Worm (Caenorhabditis elegans) whole organism, young adult: ENCODE measurements around the gene egas-1.

Experiments
- F23B12.7 ChIP-seq: sonication (generic microtip); optimal IDR thresholded peaks from 2 replicates; lab custom pipeline; 2017; ENCODE audit warnings: missing genetic modification characterization, mild to moderate bottlenecking, missing compliant biosample characterization, antibody characterized with exemption, moderate library complexity; ENCODE audit not compliant: insufficient read depth
- F33H1.4 ChIP-seq: fragments of 200-800 bp; sonication (Bioruptor generic); IDR thresholded peaks from 2 replicates; pipeline ENCODE4 v1.3.6; 2022; ENCODE audit warnings: missing genetic modification reagents, missing genetic modification characterization, missing compliant biosample characterization
- F39B2.1 ChIP-seq: fragments of 200-800 bp; sonication (Bioruptor generic); IDR thresholded peaks from 2 replicates; pipeline ENCODE4 v1.3.6; 2022; ENCODE audit warnings: missing genetic modification reagents, missing genetic modification characterization, missing compliant biosample characterization
- F52B5.7 ChIP-seq: sonication (generic microtip); optimal IDR thresholded peaks from 2 replicates; lab custom pipeline; 2016; ENCODE audit warnings: mild to moderate bottlenecking, missing genetic modification characterization, missing compliant biosample characterization
- F55B11.4 ChIP-seq: sonication (generic microtip); optimal IDR thresholded peaks from 2 replicates; lab custom pipeline; 2016; ENCODE audit warnings: missing compliant biosample characterization, missing genetic modification characterization, borderline replicate concordance; ENCODE audit not compliant: insufficient read depth
- F57A8.1 ChIP-seq: fragments of 200-800 bp; sonication (Bioruptor generic); optimal IDR thresholded peaks from 2 replicates; lab custom pipeline; 2018; ENCODE audit warnings: mild to moderate bottlenecking, missing genetic modification characterization, moderate library complexity, missing compliant biosample characterization
- F57C9.4 ChIP-seq: sonication (generic microtip); optimal IDR thresholded peaks from 2 replicates; lab custom pipeline; 2017; ENCODE audit warnings: mild to moderate bottlenecking, missing genetic modification characterization, missing compliant biosample characterization
- T26A5.8 ChIP-seq: sonication (generic microtip); optimal IDR thresholded peaks from 2 replicates; lab custom pipeline; 2016; ENCODE audit warnings: missing genetic modification characterization, missing compliant biosample characterization
- Y95B8A.8 ChIP-seq: fragments of 200-800 bp; sonication (Bioruptor generic); IDR thresholded peaks from 2 replicates; pipeline ENCODE4 v1.3.6; 2022; ENCODE audit warnings: missing genetic modification reagents, missing genetic modification characterization, missing compliant biosample characterization
- ZK185.1 ChIP-seq: sonication (generic microtip); optimal IDR thresholded peaks from 2 replicates; lab custom pipeline; 2016; ENCODE audit warnings: mild to moderate bottlenecking, missing genetic modification characterization, missing compliant biosample characterization; ENCODE audit not compliant: poor library complexity, severe bottlenecking
- ama-1 ChIP-seq, 3 experiments: fragments of 150-350 bp in 1 of 3; sonication (generic microtip) in 2 of 3; optimal IDR thresholded peaks; 2 replicates each; lab custom pipeline; 2014 to 2018; ENCODE audit warnings: missing biosample characterization in 2 of 3, missing genetic modification characterization in 2 of 3, missing genetic modification reagents in 2 of 3
- athp-1 ChIP-seq: sonication (generic microtip); optimal IDR thresholded peaks from 2 replicates; lab custom pipeline; 2017; ENCODE audit warnings: mild to moderate bottlenecking, missing genetic modification characterization, missing compliant biosample characterization
- attf-5 ChIP-seq: fragments of 200-800 bp; sonication (Bioruptor generic); optimal IDR thresholded peaks from 2 replicates; lab custom pipeline; 2018; ENCODE audit warnings: mild to moderate bottlenecking, missing genetic modification characterization, missing compliant biosample characterization
- attf-6 ChIP-seq: fragments of 200-800 bp; sonication (Bioruptor generic); IDR thresholded peaks from 2 replicates; pipeline ENCODE4 v1.3.6; 2022; ENCODE audit warnings: missing genetic modification reagents, missing genetic modification characterization, missing compliant biosample characterization
- bed-1 ChIP-seq: fragments of 200-800 bp; sonication (Bioruptor generic); IDR thresholded peaks from 2 replicates; pipeline ENCODE4 v1.3.6; 2022; ENCODE audit warnings: missing genetic modification reagents, missing genetic modification characterization, missing compliant biosample characterization
- cebp-1 ChIP-seq, 2 experiments: fragments of 200-800 bp in 1 of 2; sonication (Bioruptor generic) in 1 of 2; sonication (generic microtip) in 1 of 2; IDR thresholded peaks in 1 of 2; optimal IDR thresholded peaks in 1 of 2; 2 replicates each; pipeline versions ENCODE4 v1.3.6 to Lab custom; 2017 to 2022; ENCODE audit warnings: missing compliant biosample characterization in 2 of 2, missing genetic modification characterization in 2 of 2, mild to moderate bottlenecking in 1 of 2, missing genetic modification reagents in 1 of 2, moderate library complexity in 1 of 2
- ceh-79 ChIP-seq: sonication (generic microtip); optimal IDR thresholded peaks from 2 replicates; lab custom pipeline; 2017; ENCODE audit warnings: mild to moderate bottlenecking, missing genetic modification characterization, missing compliant biosample characterization
- ceh-91 ChIP-seq: fragments of 200-800 bp; sonication (Bioruptor generic); IDR thresholded peaks from 2 replicates; pipeline ENCODE4 v1.3.6; 2022; ENCODE audit warnings: missing genetic modification reagents, missing genetic modification characterization, missing compliant biosample characterization
- chd-7 ChIP-seq: sonication (generic microtip); optimal IDR thresholded peaks from 2 replicates; lab custom pipeline; 2016; ENCODE audit warnings: mild to moderate bottlenecking, missing genetic modification characterization, moderate library complexity, missing compliant biosample characterization
- die-1 ChIP-seq: sonication (generic microtip); optimal IDR thresholded peaks from 2 replicates; lab custom pipeline; 2016; ENCODE audit warnings: missing genotype, mild to moderate bottlenecking, missing genetic modification characterization, missing compliant biosample characterization
- ekl-4 ChIP-seq: fragments of 200-800 bp; sonication (Bioruptor generic); IDR thresholded peaks from 2 replicates; pipeline ENCODE4 v1.3.6; 2022; ENCODE audit warnings: missing genetic modification reagents, missing genetic modification characterization, missing compliant biosample characterization
- lag-1 ChIP-seq: fragments of 200-800 bp; sonication (Bioruptor generic); IDR thresholded peaks from 2 replicates; pipeline ENCODE4 v1.3.6; 2022; ENCODE audit warnings: missing genetic modification reagents, missing genetic modification characterization, missing compliant biosample characterization
- let-526 ChIP-seq: fragments of 200-800 bp; sonication (Bioruptor generic); IDR thresholded peaks from 2 replicates; pipeline ENCODE4 v1.3.6; 2022; ENCODE audit warnings: missing genetic modification reagents, missing genetic modification characterization, missing compliant biosample characterization
- lin-26 ChIP-seq: fragments of 200-800 bp; sonication (Bioruptor generic); IDR thresholded peaks from 2 replicates; pipeline ENCODE4 v1.3.6; 2022; ENCODE audit warnings: missing genetic modification reagents, missing genetic modification characterization, missing compliant biosample characterization
- lin-40 ChIP-seq: sonication (generic microtip); optimal IDR thresholded peaks from 2 replicates; lab custom pipeline; 2016; ENCODE audit warnings: missing genetic modification characterization, mild to moderate bottlenecking, missing compliant biosample characterization, missing genotype, missing genetic modification reagents
- lsy-27 ChIP-seq: sonication (generic microtip); optimal IDR thresholded peaks from 2 replicates; lab custom pipeline; 2017; ENCODE audit warnings: missing genetic modification characterization, mild to moderate bottlenecking, missing compliant biosample characterization, antibody characterized with exemption, missing genotype, borderline replicate concordance; ENCODE audit not compliant: insufficient read depth
- madf-3 ChIP-seq: fragments of 200-800 bp; sonication (Bioruptor generic); IDR thresholded peaks from 2 replicates; pipeline ENCODE4 v1.3.6; 2022; ENCODE audit warnings: missing genetic modification reagents, missing genetic modification characterization, missing compliant biosample characterization
- madf-8 ChIP-seq: fragments of 200-800 bp; sonication (Bioruptor generic); conservative IDR thresholded peaks from 2 replicates; pipeline ENCODE4 v1.3.6; 2022; ENCODE audit warnings: missing genetic modification reagents, missing genetic modification characterization, missing compliant biosample characterization
- nfya-2 ChIP-seq: fragments of 200-800 bp; sonication (Bioruptor generic); IDR thresholded peaks from 2 replicates; pipeline ENCODE4 v1.3.6; 2022; ENCODE audit warnings: missing genetic modification reagents, missing genetic modification characterization, missing compliant biosample characterization
- nfyb-1 ChIP-seq: fragments of 200-800 bp; sonication (Bioruptor generic); IDR thresholded peaks from 2 replicates; pipeline ENCODE4 v1.3.6; 2022; ENCODE audit warnings: missing genetic modification reagents, missing genetic modification characterization, missing compliant biosample characterization
- nhr-27 ChIP-seq: fragments of 200-800 bp; sonication (Bioruptor generic); optimal IDR thresholded peaks from 2 replicates; lab custom pipeline; 2018; ENCODE audit warnings: mild to moderate bottlenecking, missing genetic modification characterization, moderate library complexity, missing compliant biosample characterization
- rec-8 ChIP-seq, 2 experiments: sonication (generic microtip); optimal IDR thresholded peaks; 2 replicates each; lab custom pipeline; 2016; ENCODE audit warnings: mild to moderate bottlenecking in 2 of 2, missing genetic modification characterization in 2 of 2, missing genetic modification reagents in 2 of 2, missing genotype in 2 of 2, missing biosample characterization in 1 of 2, missing compliant biosample characterization in 1 of 2, moderate library complexity in 1 of 2
- repo-1 ChIP-seq: sonication (generic microtip); optimal IDR thresholded peaks from 2 replicates; lab custom pipeline; 2017; ENCODE audit warnings: mild to moderate bottlenecking, missing genetic modification characterization, missing compliant biosample characterization
- sdz-38 ChIP-seq: sonication (generic microtip); optimal IDR thresholded peaks from 2 replicates; lab custom pipeline; 2016; ENCODE audit warnings: missing genotype, missing genetic modification characterization, missing compliant biosample characterization
- snpc-1.1 ChIP-seq: sonication (generic microtip); optimal IDR thresholded peaks from 2 replicates; lab custom pipeline; 2017; ENCODE audit warnings: missing genetic modification characterization, mild to moderate bottlenecking, missing compliant biosample characterization, antibody characterized with exemption, moderate library complexity, missing genotype, missing genetic modification reagents; ENCODE audit not compliant: insufficient read depth
- snpc-3.4 ChIP-seq: sonication (generic microtip); optimal IDR thresholded peaks from 2 replicates; lab custom pipeline; 2017; ENCODE audit warnings: missing genetic modification characterization, mild to moderate bottlenecking, missing compliant biosample characterization, antibody characterized with exemption, moderate library complexity, missing genotype, missing genetic modification reagents
- somi-1 ChIP-seq: fragments of 200-800 bp; sonication (Bioruptor generic); optimal IDR thresholded peaks from 2 replicates; lab custom pipeline; 2018; ENCODE audit warnings: mild to moderate bottlenecking, missing genetic modification characterization, missing compliant biosample characterization
- sptf-2 ChIP-seq: fragments of 200-800 bp; sonication (Bioruptor generic); optimal IDR thresholded peaks from 2 replicates; lab custom pipeline; 2018; ENCODE audit warnings: mild to moderate bottlenecking, missing genetic modification characterization, missing compliant biosample characterization
- unc-130 ChIP-seq: sonication (generic microtip); optimal IDR thresholded peaks from 2 replicates; lab custom pipeline; 2016; ENCODE audit warnings: missing genetic modification reagents, missing genetic modification characterization, missing compliant biosample characterization
- ztf-18 ChIP-seq: sonication (generic microtip); optimal IDR thresholded peaks from 2 replicates; lab custom pipeline; 2016; ENCODE audit warnings: missing genotype, mild to moderate bottlenecking, missing genetic modification characterization, missing compliant biosample characterization
- ztf-22 ChIP-seq: fragments of 200-800 bp; sonication (Bioruptor generic); optimal IDR thresholded peaks from 2 replicates; lab custom pipeline; 2018; ENCODE audit warnings: mild to moderate bottlenecking, missing genetic modification characterization, moderate library complexity, missing compliant biosample characterization
- ztf-26 ChIP-seq: sonication (generic microtip); optimal IDR thresholded peaks from 2 replicates; lab custom pipeline; 2017; ENCODE audit warnings: missing genetic modification characterization, missing compliant biosample characterization

Gene egas-1

DNA sequence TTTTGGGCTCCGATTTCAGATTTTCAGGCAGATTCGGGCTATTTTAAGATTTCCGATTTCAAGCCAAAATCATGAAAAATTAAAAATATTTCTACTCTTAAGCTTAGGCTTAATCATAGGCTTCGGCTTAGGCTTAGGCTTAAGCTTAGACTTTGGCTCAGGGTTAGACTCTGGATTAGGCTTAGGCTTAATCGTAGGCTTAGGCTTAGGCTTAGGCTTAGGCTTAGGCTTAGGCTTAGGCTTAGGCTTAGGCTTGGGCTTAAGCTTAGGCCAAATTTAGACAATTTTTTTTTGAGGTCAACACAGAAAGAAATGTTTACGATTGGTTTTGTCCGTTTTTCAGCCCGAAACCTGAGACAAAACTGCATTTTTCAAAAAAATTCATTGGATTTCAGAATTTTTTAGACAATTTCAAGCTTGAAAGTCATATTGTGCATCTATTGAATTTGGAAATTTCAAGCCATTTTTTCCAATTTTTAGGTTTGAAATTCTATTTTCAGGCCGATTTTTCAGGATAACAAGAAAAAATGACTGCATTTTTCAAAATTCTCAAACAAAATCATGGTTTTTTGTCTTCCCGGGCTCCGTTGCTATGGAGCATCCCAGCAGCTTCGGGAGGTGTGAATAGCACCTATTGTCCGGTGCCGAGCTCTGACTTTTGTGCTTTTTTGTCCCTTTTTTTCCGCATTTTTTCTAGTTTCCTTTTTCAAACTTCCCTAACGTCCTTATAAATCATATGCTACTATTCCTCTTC, at the start of gene egas-1:
Gene egas-1 (plus strand): TSS at position 704 of the 754 bp plus-strand sequence.
- TF ChIP-seq ztf-26 (tag; lab: Kevin White, UChicago) (peak; percentile 61), somi-1 (GFP tag; lab: Kevin White, UChicago) (no peak), bed-1 (GFP tag; lab: Robert Waterston, UW) (peak; percentile 95), attf-5 (GFP tag; lab: Kevin White, UChicago) (no peak), lin-40 (tag; lab: Kevin White, UChicago) (peak; percentile 42), F39B2.1 (GFP tag; lab: Robert Waterston, UW) (0 out of 2 replicates have a peak, but pooled peaks have one; percentile 16), nhr-27 (tag; lab: Kevin White, UChicago) (peak; percentile 59), ama-1 (optimal IDR thresholded peaks at IDR 0.05; lab: Kevin White, UChicago) (peak; percentile 67), ama-1 (GFP tag; optimal IDR thresholded peaks at IDR 0.05; lab: Kevin White, UChicago) (peak in 1 of 2 experiments; percentile 13), ceh-91 (GFP tag; lab: Robert Waterston, UW) (no peak), Y95B8A.8 (no peak), repo-1 (peak; percentile 36), ztf-22 (GFP tag; lab: Kevin White, UChicago) (no peak), snpc-3.4 (tag; lab: Kevin White, UChicago) (no peak), attf-6 (no peak), ekl-4 (GFP tag; lab: Robert Waterston, UW) (no peak), nfya-2 (GFP tag; lab: Robert Waterston, UW) (no peak), lin-26 (GFP tag; lab: Robert Waterston, UW) (peak; percentile 88), sdz-38 (no peak), lsy-27 (tag; lab: Kevin White, UChicago) (no peak)

DNA sequence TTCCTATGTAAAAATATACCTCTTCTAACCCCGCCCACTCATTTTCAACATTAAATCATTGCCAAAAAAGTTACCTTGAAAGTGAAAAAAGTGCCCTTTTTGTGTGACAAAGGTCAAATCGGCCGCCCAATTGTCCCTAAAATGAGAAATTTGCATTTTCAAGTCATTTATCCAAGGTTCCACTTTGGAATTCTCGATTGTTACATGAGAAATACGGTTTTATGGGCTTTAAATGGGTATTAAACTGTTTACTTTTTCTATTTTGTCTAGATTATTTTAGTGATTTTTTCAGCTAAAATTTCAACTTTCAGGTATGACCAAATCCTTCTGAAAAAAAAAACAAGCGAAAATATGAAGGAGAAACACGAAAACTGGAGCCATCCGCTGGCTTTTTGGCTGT, 47.7 kb upstream of the egas-1 start, which contains the start of gene grdn-1:
Gene grdn-1 (plus strand): TSS at position 301 of the 400 bp plus-strand sequence.
- TF ChIP-seq T26A5.8 (no peak), athp-1 (tag; lab: Kevin White, UChicago) (no peak), die-1 (tag; lab: Kevin White, UChicago) (no peak), nhr-27 (tag; lab: Kevin White, UChicago) (no peak), madf-8 (GFP tag; lab: Robert Waterston, UW) (no peak), F33H1.4 (no peak), rec-8 (tag; optimal IDR thresholded peaks at IDR 0.05; lab: Kevin White, UChicago) (no peak), F55B11.4 (tag; lab: Kevin White, UChicago) (no peak), unc-130 (GFP tag; lab: Kevin White, UChicago) (no peak), ztf-18 (tag; lab: Kevin White, UChicago) (no peak), madf-3 (GFP tag; lab: Robert Waterston, UW) (no peak), lin-40 (tag; lab: Kevin White, UChicago) (no peak), F52B5.7 (tag; lab: Kevin White, UChicago) (no peak), ZK185.1 (tag; lab: Kevin White, UChicago) (no peak), ceh-79 (tag; lab: Kevin White, UChicago) (no peak), chd-7 (tag; lab: Kevin White, UChicago) (no peak)

DNA sequence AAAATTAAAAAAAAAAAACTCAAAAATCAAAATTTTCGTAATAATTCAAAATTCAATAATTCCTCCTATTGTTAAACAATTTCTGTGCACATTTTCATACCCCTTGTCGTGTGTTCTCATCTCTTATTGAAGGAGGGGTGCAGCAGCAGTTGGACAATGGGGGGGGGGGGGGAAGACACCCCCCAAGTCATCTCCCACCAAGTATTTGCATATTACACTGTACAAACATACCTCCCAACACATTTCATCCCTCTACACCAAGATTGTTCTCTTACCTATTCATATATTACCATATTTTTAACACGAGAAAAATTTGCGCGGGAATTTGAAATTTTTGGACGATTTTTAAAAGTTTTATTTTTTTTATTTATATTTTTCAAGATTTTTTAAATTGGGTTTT, 43.9 kb upstream of the egas-1 start:
- no peak for TF ChIP-seq cebp-1 (GFP tag; IDR thresholded peaks at IDR 0.05; lab: Robert Waterston, UW)
- no peak for TF ChIP-seq cebp-1 (tag; optimal IDR thresholded peaks at IDR 0.05; lab: Kevin White, UChicago)
- TF ChIP-seq F57A8.1 (GFP tag; lab: Kevin White, UChicago) = no peak
- no peak for TF ChIP-seq let-526 (GFP tag; lab: Robert Waterston, UW)
- TF ChIP-seq sptf-2 = no peak
- TF ChIP-seq F23B12.7 = no peak
- no peak for TF ChIP-seq lsy-27 (tag; lab: Kevin White, UChicago)
- TF ChIP-seq ceh-79 (tag; lab: Kevin White, UChicago) = no peak
- no peak for TF ChIP-seq F57C9.4 (tag; lab: Kevin White, UChicago)
- no peak for TF ChIP-seq chd-7 (tag; lab: Kevin White, UChicago)
- TF ChIP-seq madf-3 (GFP tag; lab: Robert Waterston, UW) = no peak
- TF ChIP-seq nfyb-1 (GFP tag; lab: Robert Waterston, UW) = no peak
- no peak for TF ChIP-seq snpc-1.1 (tag; lab: Kevin White, UChicago)
- TF ChIP-seq lag-1 (GFP tag; lab: Robert Waterston, UW) = no peak
